Worm (Caenorhabditis elegans): ENCODE results near the gene C33C12.12.

C33C12.12 gene

DNA sequence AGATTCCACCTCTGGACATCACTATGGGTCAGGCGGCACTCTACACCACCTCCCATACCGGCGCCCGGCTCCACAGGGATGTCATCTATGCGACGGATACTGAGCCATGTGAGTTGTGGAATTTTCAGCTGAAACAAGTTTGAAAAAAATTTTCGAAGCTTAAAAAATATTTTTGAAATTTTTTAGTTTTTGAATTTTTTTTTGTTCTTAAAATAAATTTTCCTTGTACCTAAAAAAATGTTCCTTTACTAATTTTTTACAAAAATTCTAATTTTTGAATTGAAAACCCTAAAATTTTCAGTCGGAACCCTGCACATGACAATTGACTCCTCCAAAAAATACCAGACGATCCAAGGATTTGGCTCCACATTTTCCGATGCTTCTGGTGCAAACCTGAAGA is 7.8 kb upstream of the C33C12.12 start:
- TF ChIP-seq mep-1 (tag; optimal IDR thresholded peaks at IDR 0.05) = no peak
- no peak for TF ChIP-seq ceh-83 (GFP tag; optimal IDR thresholded peaks at IDR 0.05)
- TF ChIP-seq mls-2 (tag; optimal IDR thresholded peaks at IDR 0.05) = no peak
- TF ChIP-seq cnd-1 (tag; optimal IDR thresholded peaks at IDR 0.05) = no peak
- TF ChIP-seq flh-1 (GFP tag; optimal IDR thresholded peaks at IDR 0.05) = no peak
- no peak for TF ChIP-seq tbx-8 (GFP tag; optimal IDR thresholded peaks at IDR 0.05)
- no peak for TF ChIP-seq ham-2 (GFP tag; optimal IDR thresholded peaks at IDR 0.05)
- no peak for TF ChIP-seq pha-4 (tag; optimal IDR thresholded peaks at IDR 0.05)
- TF ChIP-seq unc-39 (tag; optimal IDR thresholded peaks at IDR 0.05) = no peak
- TF ChIP-seq nhr-76 (tag; optimal IDR thresholded peaks at IDR 0.05) = no peak
- no peak for TF ChIP-seq elt-1 (tag; optimal IDR thresholded peaks at IDR 0.05; ENCODE audit: borderline replicate concordance, insufficient read depth)
- no peak for TF ChIP-seq lin-13 (tag; optimal IDR thresholded peaks at IDR 0.05)
- no peak for TF ChIP-seq sptf-1 (tag; optimal IDR thresholded peaks at IDR 0.05)

DNA sequence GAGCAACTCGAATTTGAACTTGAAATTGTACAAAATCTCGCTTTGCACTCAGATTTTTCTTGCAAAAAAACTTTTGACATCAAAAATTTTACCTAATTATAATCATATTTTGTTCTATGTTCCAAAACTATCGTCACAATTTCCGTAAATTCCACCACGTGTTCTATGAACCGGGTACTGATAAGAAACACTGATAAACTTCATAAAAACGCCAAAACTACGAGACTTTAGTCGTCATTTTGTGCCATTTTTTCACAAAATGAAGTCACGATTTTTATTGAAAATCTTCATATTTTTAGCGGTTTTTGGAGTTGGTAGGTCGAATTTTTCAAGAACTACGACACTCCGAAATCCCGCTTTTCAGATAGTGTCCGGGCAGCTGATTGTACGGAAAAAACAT is 6.7 kb upstream of the C33C12.12 start, which contains the start of gene gba-1:
Gene gba-1, plus strand, starts transcription at position 54 of the 400 bp plus-strand sequence.
- TF ChIP-seq ztf-11 (tag; optimal IDR thresholded peaks at IDR 0.05) = no peak
- no peak for TF ChIP-seq unc-39 (tag; optimal IDR thresholded peaks at IDR 0.05)
- no peak for TF ChIP-seq zip-8 (tag; optimal IDR thresholded peaks at IDR 0.05)
- TF ChIP-seq elt-3 (tag; optimal IDR thresholded peaks at IDR 0.05) = no peak
- no peak for TF ChIP-seq nhr-28 (tag; optimal IDR thresholded peaks at IDR 0.05)
- no peak for TF ChIP-seq elt-1 (tag; optimal IDR thresholded peaks at IDR 0.05; ENCODE audit: borderline replicate concordance, insufficient read depth)
- no peak for TF ChIP-seq nhr-237 (tag; optimal IDR thresholded peaks at IDR 0.05)
- no peak for TF ChIP-seq unc-120 (tag; optimal IDR thresholded peaks at IDR 0.05; ENCODE audit: poor library complexity, severe bottlenecking)
- TF ChIP-seq nhr-12 (tag; optimal IDR thresholded peaks at IDR 0.05) = no peak
- TF ChIP-seq hlh-1 (tag; optimal IDR thresholded peaks at IDR 0.05) = no peak
- no peak for TF ChIP-seq snpc-4 (tag; optimal IDR thresholded peaks at IDR 0.05)
- TF ChIP-seq nhr-2 (tag; optimal IDR thresholded peaks at IDR 0.05) = no peak
- TF ChIP-seq ces-1 (GFP tag; optimal IDR thresholded peaks at IDR 0.05) = no peak
- TF ChIP-seq flh-1 (GFP tag; optimal IDR thresholded peaks at IDR 0.05) = no peak

DNA sequence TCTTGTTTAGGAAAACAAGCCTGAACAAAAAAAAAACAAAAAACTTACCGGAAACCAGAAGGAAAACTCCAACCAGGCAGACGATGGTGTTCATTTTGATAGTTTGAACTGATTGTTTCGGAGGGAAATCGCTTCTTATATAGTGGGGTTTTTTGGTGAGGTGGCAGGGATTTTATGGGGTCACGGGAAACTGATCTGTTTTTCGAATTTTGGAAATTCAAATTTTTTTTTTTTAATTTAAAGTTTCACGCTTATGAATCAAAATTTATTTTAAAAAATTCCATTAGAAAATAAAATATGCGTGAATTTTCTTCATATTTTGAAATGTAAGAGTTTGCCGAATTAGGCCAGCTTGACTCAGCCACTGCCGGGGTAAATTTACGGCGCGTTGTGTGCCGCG is 5.4 kb upstream of the C33C12.12 start, which contains the start of gene C33C12.7:
Gene C33C12.7, minus strand, starts transcription at position 101 of the 400 bp plus-strand sequence.
- no peak for TF ChIP-seq flh-1 (GFP tag; optimal IDR thresholded peaks at IDR 0.05)
- TF ChIP-seq blmp-1 (tag; optimal IDR thresholded peaks at IDR 0.05) = no peak
- TF ChIP-seq nhr-237 (tag; optimal IDR thresholded peaks at IDR 0.05) = no peak
- TF ChIP-seq zip-8 (tag; optimal IDR thresholded peaks at IDR 0.05) = no peak
- no peak for TF ChIP-seq mep-1 (tag; optimal IDR thresholded peaks at IDR 0.05)
- TF ChIP-seq mls-2 (tag; optimal IDR thresholded peaks at IDR 0.05) = no peak
- TF ChIP-seq bed-3 (GFP tag; optimal IDR thresholded peaks at IDR 0.05) = no peak

DNA sequence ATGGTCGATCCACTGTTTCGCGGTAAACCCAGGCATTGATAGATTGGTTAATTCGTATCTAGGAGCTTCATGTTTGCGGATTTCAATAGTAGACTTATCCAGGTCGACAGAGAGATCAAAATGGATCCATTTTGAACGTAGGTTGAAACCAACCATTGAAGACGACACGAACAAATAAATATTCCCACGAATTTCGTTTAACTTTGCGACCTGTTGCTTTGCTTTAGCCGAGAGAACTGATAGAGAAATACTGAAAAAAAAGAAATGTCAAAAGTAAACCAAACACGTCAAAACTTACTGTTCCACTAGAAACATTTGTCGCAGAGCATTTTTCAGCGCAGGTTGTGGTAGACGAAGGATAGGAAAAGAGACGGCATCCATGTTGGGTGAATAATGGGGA is 1.6 kb downstream of the C33C12.12 start, which contains the start of gene fbxb-38:
Gene fbxb-38, minus strand, starts transcription at position 390 of the 400 bp plus-strand sequence.
- TF ChIP-seq sem-2 (GFP tag; optimal IDR thresholded peaks at IDR 0.05) (no peak), lin-32 (GFP tag; optimal IDR thresholded peaks at IDR 0.05) (no peak), ces-1 (GFP tag; optimal IDR thresholded peaks at IDR 0.05) (no peak), ztf-11 (tag; optimal IDR thresholded peaks at IDR 0.05) (no peak), unc-62 (GFP tag; optimal IDR thresholded peaks at IDR 0.05) (no peak), sptf-1 (tag; optimal IDR thresholded peaks at IDR 0.05) (no peak), pha-4 (tag; optimal IDR thresholded peaks at IDR 0.05) (no peak), zip-8 (tag; optimal IDR thresholded peaks at IDR 0.05) (no peak), nhr-28 (tag; optimal IDR thresholded peaks at IDR 0.05) (no peak), hlh-1 (tag; optimal IDR thresholded peaks at IDR 0.05) (no peak)

DNA sequence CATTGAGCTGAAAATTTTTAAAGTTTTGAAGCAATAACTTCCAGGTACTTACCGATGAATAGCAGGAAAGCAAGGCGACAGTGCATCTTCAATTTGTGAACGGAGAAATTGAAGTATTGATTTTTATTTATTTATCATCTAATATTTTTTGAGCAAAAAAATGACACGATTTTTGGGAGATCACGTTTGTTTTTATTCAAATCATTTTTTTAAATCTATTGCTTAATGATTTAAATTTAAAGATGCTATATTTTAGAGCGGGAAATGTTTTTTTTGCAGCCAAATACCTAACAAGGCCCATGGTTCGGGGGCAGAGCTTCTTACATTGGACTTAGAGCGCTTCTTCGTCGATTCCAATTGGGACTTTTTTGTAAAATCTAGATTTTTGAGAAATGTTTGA is 3.6 kb downstream of the C33C12.12 start, which contains the start of gene C33C12.4:
Gene C33C12.4, minus strand, starts transcription at position 101 of the 400 bp plus-strand sequence.
- TF ChIP-seq nhr-2 (tag; optimal IDR thresholded peaks at IDR 0.05) = no peak
- no peak for TF ChIP-seq nhr-76 (tag; optimal IDR thresholded peaks at IDR 0.05)
- no peak for TF ChIP-seq ceh-43 (GFP tag; optimal IDR thresholded peaks at IDR 0.05)
- no peak for TF ChIP-seq ztf-11 (tag; optimal IDR thresholded peaks at IDR 0.05)
- no peak for TF ChIP-seq flh-1 (GFP tag; optimal IDR thresholded peaks at IDR 0.05)
- TF ChIP-seq blmp-1 (tag; optimal IDR thresholded peaks at IDR 0.05) = no peak
- no peak for TF ChIP-seq cnd-1 (tag; optimal IDR thresholded peaks at IDR 0.05)
- TF ChIP-seq elt-3 (tag; optimal IDR thresholded peaks at IDR 0.05) = no peak
- no peak for TF ChIP-seq tbx-8 (GFP tag; optimal IDR thresholded peaks at IDR 0.05)
- no peak for TF ChIP-seq lin-13 (tag; optimal IDR thresholded peaks at IDR 0.05)
- no peak for TF ChIP-seq sem-2 (GFP tag; optimal IDR thresholded peaks at IDR 0.05)

Measured in whole organism, mixed stage, embryonic.